Worm (Caenorhabditis elegans) whole organism, late embryonic: ENCODE data around the gene C10G8.2.

ENCODE experiments used
- C38D4.7 ChIP-seq: fragments of 200-800 bp; sonication (Bioruptor generic); optimal IDR thresholded peaks from 2 replicates; lab custom pipeline; 2018; ENCODE audit warnings: mild to moderate bottlenecking, missing genetic modification characterization, moderate library complexity, missing compliant biosample characterization
- K02D7.2 ChIP-seq: sonication (generic microtip); optimal IDR thresholded peaks from 2 replicates; lab custom pipeline; 2017; ENCODE audit warnings: mild to moderate bottlenecking, missing genetic modification characterization, missing compliant biosample characterization
- K09A11.1 ChIP-seq: sonication (generic microtip); optimal IDR thresholded peaks from 2 replicates; lab custom pipeline; 2017; ENCODE audit warnings: antibody characterized with exemption, mild to moderate bottlenecking, missing genetic modification characterization, missing compliant biosample characterization; ENCODE audit not compliant: insufficient read depth
- ahr-1 ChIP-seq: sonication (generic microtip); optimal IDR thresholded peaks from 2 replicates; lab custom pipeline; 2016; ENCODE audit warnings: missing genetic modification characterization, missing compliant biosample characterization
- ceh-14 ChIP-seq: sonication (generic microtip); optimal IDR thresholded peaks from 2 replicates; lab custom pipeline; 2016; ENCODE audit warnings: missing genotype, missing genetic modification characterization, missing compliant biosample characterization
- ceh-18 ChIP-seq: sonication (generic microtip); optimal IDR thresholded peaks from 2 replicates; lab custom pipeline; 2016; ENCODE audit warnings: missing genetic modification characterization, missing compliant biosample characterization
- ceh-19 ChIP-seq: fragments of 200-800 bp; sonication (Bioruptor generic); optimal IDR thresholded peaks from 2 replicates; lab custom pipeline; 2018; ENCODE audit warnings: mild to moderate bottlenecking, missing genetic modification characterization, missing compliant biosample characterization
- ceh-24 ChIP-seq: sonication (generic microtip); optimal IDR thresholded peaks from 2 replicates; lab custom pipeline; 2016; ENCODE audit warnings: mild to moderate bottlenecking, missing genetic modification characterization, missing compliant biosample characterization
- ceh-31 ChIP-seq: sonication (generic microtip); optimal IDR thresholded peaks from 2 replicates; lab custom pipeline; 2016; ENCODE audit warnings: missing genetic modification characterization, missing compliant biosample characterization
- ceh-9 ChIP-seq: sonication (generic microtip); optimal IDR thresholded peaks from 2 replicates; lab custom pipeline; 2016; ENCODE audit warnings: mild to moderate bottlenecking, missing genetic modification characterization, inconsistent platforms, missing compliant biosample characterization
- che-1 ChIP-seq: sonication (generic microtip); optimal IDR thresholded peaks from 2 replicates; lab custom pipeline; 2016; ENCODE audit warnings: mild to moderate bottlenecking, missing genetic modification characterization, missing compliant biosample characterization
- dmd-4 ChIP-seq: sonication (generic microtip); optimal IDR thresholded peaks from 2 replicates; lab custom pipeline; 2016; ENCODE audit warnings: borderline replicate concordance, missing genetic modification characterization, missing compliant biosample characterization
- dve-1 ChIP-seq: sonication (generic microtip); optimal IDR thresholded peaks from 2 replicates; lab custom pipeline; 2017; ENCODE audit warnings: antibody characterized with exemption, mild to moderate bottlenecking, missing genetic modification characterization, missing compliant biosample characterization
- fax-1 ChIP-seq: sonication (generic microtip); optimal IDR thresholded peaks from 2 replicates; lab custom pipeline; 2016; ENCODE audit warnings: missing genotype, missing genetic modification characterization, missing compliant biosample characterization
- gmeb-2 ChIP-seq: sonication (generic microtip); optimal IDR thresholded peaks from 2 replicates; lab custom pipeline; 2016; ENCODE audit warnings: missing genetic modification characterization, inconsistent platforms, missing compliant biosample characterization
- hlh-13 ChIP-seq: fragments of 200-800 bp; sonication (Bioruptor generic); optimal IDR thresholded peaks from 2 replicates; lab custom pipeline; 2018; ENCODE audit warnings: mild to moderate bottlenecking, missing genetic modification characterization, missing compliant biosample characterization
- mec-3 ChIP-seq: sonication (generic microtip); optimal IDR thresholded peaks from 2 replicates; lab custom pipeline; 2016; ENCODE audit warnings: borderline replicate concordance, missing genetic modification characterization, missing compliant biosample characterization
- odd-2 ChIP-seq: sonication (generic microtip); optimal IDR thresholded peaks from 2 replicates; lab custom pipeline; 2017; ENCODE audit warnings: antibody characterized with exemption, mild to moderate bottlenecking, missing genetic modification characterization, missing compliant biosample characterization
- pat-9 ChIP-seq: fragments of 200-800 bp; sonication (Bioruptor generic); optimal IDR thresholded peaks from 2 replicates; lab custom pipeline; 2018; ENCODE audit warnings: mild to moderate bottlenecking, missing genetic modification characterization, moderate library complexity, missing compliant biosample characterization
- pha-2 ChIP-seq: sonication (generic microtip); optimal IDR thresholded peaks from 2 replicates; lab custom pipeline; 2017; ENCODE audit warnings: mild to moderate bottlenecking, missing genetic modification characterization, missing compliant biosample characterization
- pha-4 ChIP-seq: fragments of 150-350 bp; optimal IDR thresholded peaks from 2 replicates; lab custom pipeline; 2018; ENCODE audit warnings: missing biosample characterization, missing genetic modification reagents, missing genetic modification characterization
- pqm-1 ChIP-seq: sonication (generic microtip); optimal IDR thresholded peaks from 2 replicates; lab custom pipeline; 2016; ENCODE audit warnings: missing genetic modification characterization, missing compliant biosample characterization
- pros-1 ChIP-seq: fragments of 150-350 bp; optimal IDR thresholded peaks from 2 replicates; lab custom pipeline; 2014; ENCODE audit warnings: missing biosample characterization, missing genetic modification reagents, missing genetic modification characterization
- rnt-1 ChIP-seq: sonication (generic microtip); optimal IDR thresholded peaks from 2 replicates; lab custom pipeline; 2016; ENCODE audit warnings: missing genetic modification characterization, missing compliant biosample characterization
- sox-4 ChIP-seq: sonication (generic microtip); optimal IDR thresholded peaks from 2 replicates; lab custom pipeline; 2017; ENCODE audit warnings: mild to moderate bottlenecking, missing genetic modification characterization, inconsistent platforms, missing compliant biosample characterization
- syd-9 ChIP-seq: sonication (generic microtip); optimal IDR thresholded peaks from 2 replicates; lab custom pipeline; 2016; ENCODE audit warnings: mild to moderate bottlenecking, missing genetic modification characterization, moderate library complexity, missing compliant biosample characterization
- tbx-7 ChIP-seq: sonication (generic microtip); optimal IDR thresholded peaks from 2 replicates; lab custom pipeline; 2016; ENCODE audit warnings: missing genotype, missing genetic modification characterization, missing compliant biosample characterization
- ttx-3 ChIP-seq: sonication (generic microtip); optimal IDR thresholded peaks from 2 replicates; lab custom pipeline; 2016; ENCODE audit warnings: missing genetic modification reagents, missing genetic modification characterization, missing compliant biosample characterization
- unc-42 ChIP-seq: sonication (generic microtip); optimal IDR thresholded peaks from 2 replicates; lab custom pipeline; 2016; ENCODE audit warnings: missing genotype, missing genetic modification characterization, missing compliant biosample characterization
- unc-55 ChIP-seq: sonication (generic microtip); optimal IDR thresholded peaks from 2 replicates; lab custom pipeline; 2017; ENCODE audit warnings: missing biosample characterization, missing genetic modification reagents, missing genetic modification characterization
- unc-86 ChIP-seq: sonication (generic microtip); optimal IDR thresholded peaks from 2 replicates; lab custom pipeline; 2016; ENCODE audit warnings: missing genetic modification characterization, missing compliant biosample characterization

The C10G8.2 gene

DNA sequence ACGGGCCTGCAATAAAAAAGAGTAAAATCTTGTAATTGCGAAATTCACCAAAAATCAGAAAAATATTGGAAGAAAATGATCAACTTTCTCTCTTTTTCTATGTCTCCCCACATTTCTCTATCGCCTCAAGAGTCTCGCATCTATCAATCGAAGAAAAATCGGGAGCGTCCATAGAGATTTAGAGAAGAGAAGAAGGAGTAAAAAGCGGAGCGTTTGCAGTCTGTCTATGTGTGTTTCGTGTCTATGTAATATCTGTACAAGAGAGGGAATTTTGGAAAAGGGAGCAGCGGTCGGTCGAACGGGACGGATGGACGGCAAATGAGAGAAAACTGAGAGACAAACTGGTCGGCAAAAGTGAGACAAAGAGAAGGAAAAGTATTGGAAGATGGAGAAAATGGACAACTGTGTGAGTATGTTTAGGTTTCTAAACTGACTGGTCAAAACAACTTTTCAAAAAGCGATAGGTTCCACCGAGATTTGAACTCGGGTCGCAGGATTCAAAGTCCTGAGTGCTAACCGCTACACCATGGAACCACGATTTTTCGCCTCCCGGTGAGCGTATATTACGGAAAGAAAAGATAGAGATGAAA, 15.6 kb downstream of the C10G8.2 start:
- TF ChIP-seq ceh-31 (tag; lab: Kevin White, UChicago) = peak; percentile 1
- no peak for TF ChIP-seq pat-9 (tag; lab: Kevin White, UChicago)
- peak; percentile 20 for TF ChIP-seq rnt-1 (tag; lab: Kevin White, UChicago)
- peak; percentile 22 for TF ChIP-seq ceh-18 (tag; lab: Kevin White, UChicago)
- TF ChIP-seq dve-1 (tag; lab: Kevin White, UChicago) = peak; percentile 5
- TF ChIP-seq sox-4 (tag; lab: Kevin White, UChicago) = peak; percentile 24
- TF ChIP-seq gmeb-2 (tag; lab: Kevin White, UChicago) = no peak
- TF ChIP-seq unc-55 (GFP tag; lab: Kevin White, UChicago) = no peak
- TF ChIP-seq ceh-19 (GFP tag; lab: Kevin White, UChicago) = peak; percentile 7

DNA sequence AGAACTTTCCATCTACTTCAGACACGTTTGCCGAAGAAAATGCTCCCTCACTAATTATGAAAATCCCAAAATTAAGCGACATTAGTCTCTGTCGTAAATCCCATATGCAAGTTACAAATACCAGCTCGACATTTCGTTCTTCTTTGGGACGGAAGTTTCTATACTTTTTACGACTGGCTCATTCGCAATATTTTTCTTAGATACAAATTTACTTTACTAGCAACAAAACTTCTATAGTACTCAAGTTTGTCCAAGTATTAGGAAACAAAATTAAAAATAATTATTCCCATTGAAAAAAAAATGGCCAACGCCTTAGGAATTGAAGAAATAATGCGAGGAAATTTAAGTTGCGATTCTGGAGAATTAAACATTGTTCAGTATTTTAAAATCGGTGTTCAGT, 16.8 kb downstream of the C10G8.2 start, which contains the start of gene srg-26:
srg-26 (plus strand) TSS at position 301 of the 400 bp plus-strand sequence.
- TF ChIP-seq ahr-1 (tag; lab: Kevin White, UChicago) (no peak), C38D4.7 (GFP tag; lab: Kevin White, UChicago) (no peak), dmd-4 (tag; lab: Kevin White, UChicago) (no peak), ceh-9 (tag; lab: Kevin White, UChicago) (no peak), pqm-1 (tag; lab: Kevin White, UChicago) (no peak)
- TF ChIP-seq, all 69 proteins: peak for 0

DNA sequence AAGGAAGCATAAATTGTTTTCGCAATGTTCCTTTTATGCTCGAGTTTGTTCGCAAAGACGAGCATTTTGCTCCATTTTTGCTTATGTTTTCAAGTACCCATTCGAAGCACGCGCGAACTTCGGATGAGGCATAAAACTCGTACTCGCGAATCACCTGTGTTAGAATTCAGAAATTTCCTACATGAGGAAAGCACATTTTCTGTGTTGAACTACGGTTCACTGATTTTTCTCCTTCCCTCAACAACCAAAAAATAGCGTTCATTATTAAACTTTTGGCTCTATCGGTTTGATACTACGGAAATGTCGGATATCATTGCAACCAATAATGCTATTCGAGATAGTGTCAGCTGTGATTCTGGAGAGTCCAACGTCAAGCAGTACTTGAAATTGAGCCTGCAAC, 20.4 kb downstream of the C10G8.2 start, which contains the start of gene srg-28:
srg-28 (plus strand) TSS at position 301 of the 400 bp plus-strand sequence.
- TF ChIP-seq ttx-3 (tag; lab: Kevin White, UChicago) (no peak), syd-9 (no peak), pat-9 (tag; lab: Kevin White, UChicago) (no peak), hlh-13 (no peak), unc-86 (no peak), K09A11.1 (no peak)

DNA sequence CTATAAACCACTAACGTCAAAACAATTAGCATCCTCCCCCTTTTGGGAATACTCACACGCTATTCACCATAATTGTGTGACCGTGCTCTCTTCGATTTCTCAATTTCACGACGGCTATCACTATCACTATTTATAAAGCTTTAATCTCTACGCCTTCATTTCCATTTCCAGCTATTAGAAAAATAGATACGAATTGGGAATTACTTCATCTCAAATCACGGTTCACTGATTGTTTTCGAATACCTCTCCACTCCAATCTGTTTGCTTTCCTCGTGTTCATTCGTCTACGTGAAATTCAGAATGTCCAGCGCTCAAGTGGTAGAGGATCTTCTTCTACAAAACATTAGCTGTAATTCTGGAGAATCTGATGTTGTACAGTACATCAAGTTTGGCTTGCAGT, 22.7 kb downstream of the C10G8.2 start, which contains the start of gene srg-29:
srg-29 (plus strand) TSS at position 301 of the 400 bp plus-strand sequence.
- no peak for TF ChIP-seq ttx-3 (tag; lab: Kevin White, UChicago)
- no peak for TF ChIP-seq che-1 (tag; lab: Kevin White, UChicago)
- no peak for TF ChIP-seq tbx-7 (tag; lab: Kevin White, UChicago)
- no peak for TF ChIP-seq unc-42 (tag; lab: Kevin White, UChicago)
- no peak for TF ChIP-seq unc-86
- no peak for TF ChIP-seq pha-2 (tag; lab: Kevin White, UChicago)
- TF ChIP-seq odd-2 (tag; lab: Kevin White, UChicago) = no peak
- no peak for TF ChIP-seq pha-4 (tag; lab: Kevin White, UChicago)
- no peak for TF ChIP-seq fax-1 (tag; lab: Kevin White, UChicago)
- no peak for TF ChIP-seq ceh-9 (tag; lab: Kevin White, UChicago)
- TF ChIP-seq ceh-24 (tag; lab: Kevin White, UChicago) = no peak
- no peak for TF ChIP-seq mec-3 (tag; lab: Kevin White, UChicago)

DNA sequence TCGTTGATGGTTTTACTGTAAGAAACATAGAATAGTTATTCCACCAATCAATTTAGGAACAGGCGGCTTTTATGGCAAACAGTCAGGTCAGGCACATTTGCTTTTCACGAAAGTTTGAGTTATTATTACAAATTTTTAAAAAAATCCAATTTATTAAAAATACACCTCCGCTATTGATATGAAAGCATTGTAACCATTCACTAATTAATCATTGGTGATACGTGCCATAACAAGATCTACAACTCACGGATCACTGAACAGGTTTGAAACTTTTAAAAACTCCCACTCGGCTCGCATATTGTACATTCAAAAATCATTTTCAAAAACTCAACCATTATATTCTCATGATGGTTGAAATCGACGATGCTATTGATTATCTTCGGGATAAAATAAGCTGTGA, 25.3 kb downstream of the C10G8.2 start, which contains the start of gene srg-27:
srg-27 (plus strand) TSS at position 301 of the 400 bp plus-strand sequence.
- TF ChIP-seq pros-1 (tag; lab: Kevin White, UChicago) (no peak), K02D7.2 (tag; lab: Kevin White, UChicago) (no peak), ceh-14 (no peak)
